Fruit fly (Drosophila melanogaster) whole organism, prepupa: Measurements from ENCODE around the gene CG32483.

Source experiments
- Blimp-1 ChIP-seq: fragments of 200-800 bp; sonication (Bioruptor generic); optimal IDR thresholded peaks from 3 replicates; lab custom pipeline; 2017; ENCODE audit warnings: missing biosample characterization, missing genetic modification characterization, mild to moderate bottlenecking, moderate library complexity, missing genetic modification reagents
- CG10631 ChIP-seq: fragments of 200-800 bp; sonication (Bioruptor generic); optimal IDR thresholded peaks from 2 replicates; lab custom pipeline; 2016; ENCODE audit warnings: missing biosample characterization, missing genetic modification characterization
- CG10669 ChIP-seq: fragments of 200-800 bp; sonication (Bioruptor generic); optimal IDR thresholded peaks from 3 replicates; lab custom pipeline; 2018; ENCODE audit warnings: missing biosample characterization, mild to moderate bottlenecking, missing genetic modification characterization, moderate library complexity
- CG11762 ChIP-seq: fragments of 200-800 bp; sonication (Bioruptor generic); optimal IDR thresholded peaks from 3 replicates; lab custom pipeline; 2016; ENCODE audit warnings: missing biosample characterization, missing genetic modification characterization; ENCODE audit not compliant: insufficient read depth
- CG11902 ChIP-seq: fragments of 200-800 bp; sonication (Bioruptor generic); optimal IDR thresholded peaks from 3 replicates; lab custom pipeline; 2016; ENCODE audit warnings: missing biosample characterization, missing genetic modification characterization
- CG15336 ChIP-seq: fragments of 200-800 bp; sonication (Bioruptor generic); IDR thresholded peaks from 2 replicates; pipeline ENCODE4 v1.3.6; 2022; ENCODE audit warnings: missing biosample characterization, missing genetic modification characterization
- CG16779 ChIP-seq: fragments of 200-800 bp; sonication (Bioruptor generic); optimal IDR thresholded peaks from 3 replicates; lab custom pipeline; 2017; ENCODE audit warnings: missing biosample characterization, mild to moderate bottlenecking, missing genetic modification characterization
- CG3032 ChIP-seq: fragments of 200-800 bp; optimal IDR thresholded peaks from 2 replicates; lab custom pipeline; 2019; ENCODE audit warnings: missing biosample characterization, mild to moderate bottlenecking, missing genetic modification characterization, moderate library complexity
- CG31627 ChIP-seq: fragments of 200-800 bp; sonication (Bioruptor generic); optimal IDR thresholded peaks from 3 replicates; lab custom pipeline; 2016; ENCODE audit warnings: missing biosample characterization, missing genetic modification characterization
- CG32006 ChIP-seq: fragments of 200-800 bp; sonication (Bioruptor generic); optimal IDR thresholded peaks from 3 replicates; lab custom pipeline; 2017; ENCODE audit warnings: missing biosample characterization, mild to moderate bottlenecking, missing genetic modification characterization
- CG34406 ChIP-seq: fragments of 200-800 bp; sonication (Bioruptor generic); optimal IDR thresholded peaks from 3 replicates; lab custom pipeline; 2016; ENCODE audit warnings: missing biosample characterization, missing genetic modification characterization
- CG3919 ChIP-seq: fragments of 200-800 bp; sonication (Bioruptor generic); optimal IDR thresholded peaks from 3 replicates; lab custom pipeline; 2016; ENCODE audit warnings: missing biosample characterization, missing genetic modification characterization
- CG6163 ChIP-seq: fragments of 200-800 bp; sonication (Bioruptor generic); IDR thresholded peaks from 3 replicates; pipeline ENCODE4 v1.3.6; 2022; ENCODE audit warnings: missing biosample characterization, missing genetic modification characterization
- CG6792 ChIP-seq: fragments of 200-800 bp; sonication (Bioruptor generic); optimal IDR thresholded peaks from 3 replicates; lab custom pipeline; 2016; ENCODE audit warnings: missing biosample characterization, missing genetic modification characterization
- CG6808 ChIP-seq: fragments of 200-800 bp; sonication (Bioruptor generic); optimal IDR thresholded peaks from 3 replicates; lab custom pipeline; 2017; ENCODE audit warnings: missing biosample characterization, missing genetic modification characterization, mild to moderate bottlenecking, moderate library complexity, missing genetic modification reagents
- CG6854 ChIP-seq: fragments of 200-800 bp; sonication (Bioruptor generic); optimal IDR thresholded peaks from 2 replicates; lab custom pipeline; 2017; ENCODE audit warnings: missing biosample characterization, mild to moderate bottlenecking, missing genetic modification characterization
- CG7368 ChIP-seq: fragments of 200-800 bp; sonication (Bioruptor generic); optimal IDR thresholded peaks from 3 replicates; lab custom pipeline; 2016; ENCODE audit warnings: missing biosample characterization, missing genetic modification characterization
- CG8119 ChIP-seq: fragments of 200-800 bp; sonication (Bioruptor generic); IDR thresholded peaks from 3 replicates; pipeline ENCODE4 v1.3.6; 2022; ENCODE audit warnings: missing biosample characterization, missing genetic modification characterization
- CG8319 ChIP-seq: fragments of 200-800 bp; sonication (Bioruptor generic); optimal IDR thresholded peaks from 3 replicates; lab custom pipeline; 2016; ENCODE audit warnings: missing biosample characterization, missing genetic modification characterization
- CG8632 ChIP-seq: fragments of 200-800 bp; sonication (Bioruptor generic); optimal IDR thresholded peaks from 3 replicates; lab custom pipeline; 2016; ENCODE audit warnings: missing biosample characterization, missing genetic modification characterization
- CG9139 ChIP-seq: fragments of 200-800 bp; sonication (Bioruptor generic); optimal IDR thresholded peaks from 3 replicates; lab custom pipeline; 2017; ENCODE audit warnings: missing biosample characterization, mild to moderate bottlenecking, missing genetic modification characterization
- Eip75B ChIP-seq: fragments of 200-800 bp; sonication (Bioruptor generic); optimal IDR thresholded peaks from 3 replicates; lab custom pipeline; 2016; ENCODE audit warnings: missing biosample characterization, missing genetic modification characterization
- Eip78C ChIP-seq: fragments of 200-800 bp; sonication (Bioruptor generic); peaks from one replicate; lab custom pipeline; 2016; ENCODE audit warnings: missing biosample characterization, missing genetic modification characterization
- Eip93F ChIP-seq: fragments of 200-800 bp; sonication (Bioruptor generic); optimal IDR thresholded peaks from 2 replicates; lab custom pipeline; 2016; ENCODE audit warnings: missing biosample characterization, mild to moderate bottlenecking, missing genetic modification characterization
- Ets21C ChIP-seq: fragments of 200-800 bp; sonication (Bioruptor generic); optimal IDR thresholded peaks from 3 replicates; lab custom pipeline; 2016; ENCODE audit warnings: missing biosample characterization, missing genetic modification characterization
- Ets96B ChIP-seq: fragments of 200-800 bp; optimal IDR thresholded peaks from 2 replicates; lab custom pipeline; 2019; ENCODE audit warnings: missing biosample characterization, mild to moderate bottlenecking, missing genetic modification characterization, moderate library complexity
- Gug ChIP-seq: fragments of 200-800 bp; sonication (Bioruptor generic); IDR thresholded peaks from 2 replicates; pipeline ENCODE4 v1.3.6; 2022; ENCODE audit warnings: missing biosample characterization, missing genetic modification characterization
- Hr38 ChIP-seq: sonication (Bioruptor generic); optimal IDR thresholded peaks from 2 replicates; lab custom pipeline; 2016; ENCODE audit warnings: missing biosample characterization, missing genetic modification characterization
- Hr39 ChIP-seq: fragments of 200-800 bp; sonication (Bioruptor generic); optimal IDR thresholded peaks from 2 replicates; lab custom pipeline; 2016; ENCODE audit warnings: missing biosample characterization, missing genetic modification characterization
- Hr4 ChIP-seq: fragments of 200-800 bp; sonication (Bioruptor generic); optimal IDR thresholded peaks from 3 replicates; lab custom pipeline; 2016; ENCODE audit warnings: missing biosample characterization, missing genetic modification characterization
- Met ChIP-seq: fragments of 200-800 bp; sonication (Bioruptor generic); optimal IDR thresholded peaks from 3 replicates; lab custom pipeline; 2016; ENCODE audit warnings: missing biosample characterization, missing genetic modification characterization
- OdsH ChIP-seq: fragments of 200-800 bp; sonication (Bioruptor generic); optimal IDR thresholded peaks from 3 replicates; lab custom pipeline; 2016; ENCODE audit warnings: missing biosample characterization, missing genetic modification characterization
- Smox ChIP-seq: fragments of 200-800 bp; sonication (Bioruptor generic); optimal IDR thresholded peaks from 3 replicates; lab custom pipeline; 2016; ENCODE audit warnings: missing biosample characterization, missing genetic modification characterization
- Sox102F ChIP-seq: fragments of 200-800 bp; sonication (Bioruptor generic); optimal IDR thresholded peaks from 2 replicates; lab custom pipeline; 2016; ENCODE audit warnings: missing biosample characterization, mild to moderate bottlenecking, missing genetic modification characterization
- Sox15 ChIP-seq: fragments of 200-800 bp; sonication (Bioruptor generic); optimal IDR thresholded peaks from 3 replicates; lab custom pipeline; 2016; ENCODE audit warnings: missing biosample characterization, missing genetic modification characterization
- acj6 ChIP-seq: fragments of 200-800 bp; sonication (Bioruptor generic); optimal IDR thresholded peaks from 3 replicates; lab custom pipeline; 2016; ENCODE audit warnings: missing biosample characterization, missing genetic modification characterization
- dac ChIP-seq: fragments of 200-800 bp; sonication (Bioruptor generic); optimal IDR thresholded peaks from 2 replicates; lab custom pipeline; 2017; ENCODE audit warnings: missing biosample characterization, mild to moderate bottlenecking, missing genetic modification characterization
- dsx ChIP-seq: fragments of 200-800 bp; optimal IDR thresholded peaks from 3 replicates; lab custom pipeline; 2019; ENCODE audit warnings: missing biosample characterization, mild to moderate bottlenecking, missing genetic modification characterization, moderate library complexity; ENCODE audit not compliant: poor library complexity, severe bottlenecking
- eg ChIP-seq: fragments of 200-800 bp; sonication (Bioruptor generic); IDR thresholded peaks from 3 replicates; pipeline ENCODE4 v1.3.6; 2022; ENCODE audit warnings: missing biosample characterization, missing genetic modification characterization
- fd85E ChIP-seq: fragments of 200-800 bp; sonication (Bioruptor generic); optimal IDR thresholded peaks from 3 replicates; lab custom pipeline; 2016; ENCODE audit warnings: missing biosample characterization, missing genetic modification characterization
- fkh ChIP-seq: fragments of 200-800 bp; sonication (Bioruptor generic); optimal IDR thresholded peaks from 3 replicates; lab custom pipeline; 2017; ENCODE audit warnings: missing biosample characterization, mild to moderate bottlenecking, missing genetic modification characterization, moderate library complexity
- lz ChIP-seq: fragments of 200-800 bp; sonication (Bioruptor generic); optimal IDR thresholded peaks from 3 replicates; lab custom pipeline; 2016; ENCODE audit warnings: missing biosample characterization, missing genetic modification characterization
- net ChIP-seq: fragments of 200-800 bp; sonication (Bioruptor generic); optimal IDR thresholded peaks from 3 replicates; lab custom pipeline; 2016; ENCODE audit warnings: missing biosample characterization, missing genetic modification characterization
- pdm3 ChIP-seq: fragments of 200-800 bp; sonication (Bioruptor generic); optimal IDR thresholded peaks from 3 replicates; lab custom pipeline; 2016; ENCODE audit warnings: missing biosample characterization, missing genetic modification characterization
- salr ChIP-seq, 2 experiments: fragments of 200-800 bp; sonication (Bioruptor generic); optimal IDR thresholded peaks; 3 replicates each; lab custom pipeline; 2016 to 2018; ENCODE audit warnings: missing biosample characterization in 2 of 2, missing genetic modification characterization in 2 of 2, mild to moderate bottlenecking in 1 of 2
- spab ChIP-seq: fragments of 200-800 bp; sonication (Bioruptor generic); optimal IDR thresholded peaks from 2 replicates; lab custom pipeline; 2017; ENCODE audit warnings: missing biosample characterization, mild to moderate bottlenecking, missing genetic modification characterization, missing genetic modification reagents
- ss ChIP-seq, 2 experiments: fragments of 200-800 bp; sonication (Bioruptor generic); optimal IDR thresholded peaks; 2 replicates in 1 of 2; 3 replicates in 1 of 2; lab custom pipeline; 2017 to 2018; ENCODE audit warnings: mild to moderate bottlenecking in 2 of 2, missing biosample characterization in 2 of 2, missing genetic modification characterization in 2 of 2, moderate library complexity in 1 of 2
- svp ChIP-seq: fragments of 200-800 bp; sonication (Bioruptor generic); peaks from one replicate; lab custom pipeline; 2016; ENCODE audit warnings: missing biosample characterization, missing genetic modification characterization
- topi ChIP-seq: fragments of 200-800 bp; sonication (Bioruptor generic); optimal IDR thresholded peaks from 3 replicates; lab custom pipeline; 2016; ENCODE audit warnings: missing biosample characterization, missing genetic modification characterization
- vri ChIP-seq: fragments of 200-800 bp; sonication (Bioruptor generic); optimal IDR thresholded peaks from 3 replicates; lab custom pipeline; 2016; ENCODE audit warnings: missing biosample characterization, mild to moderate bottlenecking, missing genetic modification characterization

Gene CG32483

dm6 chr3L:658279-658678 is 31.6 kb downstream of the CG32483 start (continued):
- TF ChIP-seq CG7368 (GFP tag; lab: Kevin White, UChicago) (no peak), CG6163 (GFP tag; lab: Robert Waterston, UW) (peak; percentile 41; the same call in 1 of the 3 replicates)

- TF ChIP-seq CG8319 (GFP tag; lab: Kevin White, UChicago): peak; percentile 92
- peak; percentile 95 for TF ChIP-seq Ets21C (GFP tag; lab: Kevin White, UChicago)
- TF ChIP-seq dsx (GFP tag; lab: Kevin White, UChicago): peak; percentile 81
- peak; percentile 81 for TF ChIP-seq fd85E
- TF ChIP-seq Hr4 (GFP tag; lab: Kevin White, UChicago): peak; percentile 96
- peak; percentile 96 for TF ChIP-seq acj6
- peak; percentile 97 for TF ChIP-seq CG3919 (GFP tag; lab: Kevin White, UChicago)
- peak; percentile 94 for TF ChIP-seq Smox (GFP tag; lab: Kevin White, UChicago)
- TF ChIP-seq eg (GFP tag; lab: Robert Waterston, UW): peak; percentile 92
- TF ChIP-seq Sox102F (GFP tag; lab: Kevin White, UChicago): peak; percentile 95
- peak; percentile 97 for TF ChIP-seq pdm3 (GFP tag; lab: Kevin White, UChicago)
- TF ChIP-seq CG32006 (GFP tag; lab: Kevin White, UChicago): peak; percentile 86
- peak; percentile 92 for TF ChIP-seq CG6163 (GFP tag; lab: Robert Waterston, UW)
- TF ChIP-seq CG34406: peak; percentile 93
- peak; percentile 92 for TF ChIP-seq topi
- peak; percentile 89 for TF ChIP-seq CG3032 (tag; lab: Kevin White, UChicago)
- TF ChIP-seq ss (GFP tag; optimal IDR thresholded peaks at IDR 0.05; lab: Kevin White, UChicago): peak; percentile 38 to 80
- peak; percentile 85 for TF ChIP-seq dac (GFP tag; lab: Kevin White, UChicago)
- peak; percentile 69 for TF ChIP-seq CG6808 (GFP tag; lab: Kevin White, UChicago)
- TF ChIP-seq CG10669 (GFP tag; lab: Kevin White, UChicago): peak; percentile 87
- TF ChIP-seq CG16779 (tag; lab: Kevin White, UChicago): peak; percentile 63
- TF ChIP-seq net (GFP tag; lab: Kevin White, UChicago): peak; percentile 93
- peak; percentile 91 for TF ChIP-seq CG7368 (GFP tag; lab: Kevin White, UChicago)
- TF ChIP-seq Hr38 (GFP tag; lab: Kevin White, UChicago): peak; percentile 92
- peak; percentile 97 for TF ChIP-seq lz (GFP tag; lab: Kevin White, UChicago)
- peak; percentile 88 for TF ChIP-seq Ets96B (tag; lab: Kevin White, UChicago)
- peak; percentile 46 for TF ChIP-seq CG9139 (GFP tag; lab: Kevin White, UChicago)
- peak; percentile 67 for TF ChIP-seq spab (GFP tag; lab: Kevin White, UChicago)
- TF ChIP-seq CG10631: peak; percentile 97
- peak; percentile 98 for TF ChIP-seq CG31627 (GFP tag; lab: Kevin White, UChicago)
- peak; percentile 90 for TF ChIP-seq CG11902
- peak; percentile 97 for TF ChIP-seq Hr39
- peak; percentile 80 for TF ChIP-seq CG8119 (GFP tag; lab: Robert Waterston, UW)
- peak; percentile 94 for TF ChIP-seq Eip75B (GFP tag; lab: Kevin White, UChicago)
- TF ChIP-seq Blimp-1 (GFP tag; lab: Kevin White, UChicago): peak; percentile 64
- peak; percentile 96 for TF ChIP-seq Met
- TF ChIP-seq salr (GFP tag; optimal IDR thresholded peaks at IDR 0.05; lab: Kevin White, UChicago): peak; percentile 81 to 85
- TF ChIP-seq CG6854 (GFP tag; lab: Kevin White, UChicago): peak; percentile 72
- peak; percentile 97 for TF ChIP-seq Eip78C (GFP tag; lab: Kevin White, UChicago)
- peak; percentile 97 for TF ChIP-seq svp (GFP tag; lab: Kevin White, UChicago)
- TF ChIP-seq vri (GFP tag; lab: Kevin White, UChicago): peak; percentile 90
- TF ChIP-seq Eip93F: peak; percentile 72
- peak; percentile 92 for TF ChIP-seq CG11762
- TF ChIP-seq Gug (GFP tag; lab: Robert Waterston, UW): peak; percentile 80
- TF ChIP-seq Sox15 (GFP tag; lab: Kevin White, UChicago): peak; percentile 91
- peak; percentile 79 for TF ChIP-seq fkh (GFP tag; lab: Kevin White, UChicago)
- TF ChIP-seq OdsH: peak; percentile 96
- peak; percentile 87 for TF ChIP-seq CG15336
- peak; percentile 90 for TF ChIP-seq CG6792 (GFP tag; lab: Kevin White, UChicago)
- TF ChIP-seq CG8632: peak; percentile 92
These were observed 35.9 kb downstream of the CG32483 start, which contains the start of the genes MED30 and Rev1 for dm6 chr3L:654019-654418. Gene MED30 (minus strand): TSS chr3L:654089. Gene Rev1 (plus strand): TSS chr3L:654363.
